Worm (Caenorhabditis elegans): ENCODE measurements around the gene pfd-1.
A peak's percentile ranks its signal among the peaks of the same experiment; 100 is the strongest.

Gene pfd-1

DNA sequence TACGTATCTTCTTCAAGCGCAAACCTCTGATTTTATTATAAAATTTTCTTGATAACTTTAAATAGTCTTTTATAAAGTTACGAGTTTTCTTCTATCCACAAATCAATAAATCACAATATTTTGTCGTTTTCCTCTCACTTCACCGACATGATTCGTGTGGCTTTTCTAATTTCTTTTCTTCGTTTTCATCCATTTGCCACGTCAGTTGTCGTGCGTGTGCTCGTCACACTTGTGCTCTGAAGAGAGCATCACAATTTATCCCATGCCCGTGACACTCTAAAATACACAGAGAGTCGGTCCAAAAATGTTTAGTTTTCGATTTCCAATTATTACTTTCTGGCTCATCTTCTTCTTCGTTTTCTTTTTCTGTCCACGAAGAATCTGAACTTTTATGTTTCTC, 38.0 kb upstream of the pfd-1 start:
- TF ChIP-seq hlh-15 (tag; optimal IDR thresholded peaks at IDR 0.05) (no peak), npax-4 (tag; optimal IDR thresholded peaks at IDR 0.05) (no peak), dve-1 (tag; optimal IDR thresholded peaks at IDR 0.05) (no peak), hlh-8 (tag; optimal IDR thresholded peaks at IDR 0.05) (no peak), tbx-7 (tag; optimal IDR thresholded peaks at IDR 0.05) (no peak), che-1 (tag; optimal IDR thresholded peaks at IDR 0.05) (no peak), unc-86 (tag; optimal IDR thresholded peaks at IDR 0.05) (no peak), ztf-16 (tag; optimal IDR thresholded peaks at IDR 0.05) (no peak), pqm-1 (tag; optimal IDR thresholded peaks at IDR 0.05) (no peak), pha-2 (tag; optimal IDR thresholded peaks at IDR 0.05) (no peak), K02D7.2 (tag; optimal IDR thresholded peaks at IDR 0.05) (no peak), tbx-2 (tag; optimal IDR thresholded peaks at IDR 0.05) (no peak), unc-3 (GFP tag; conservative IDR thresholded peaks at IDR 0.05) (no peak), unc-3 (tag; optimal IDR thresholded peaks at IDR 0.05) (no peak), dmd-4 (tag; optimal IDR thresholded peaks at IDR 0.05; ENCODE audit: borderline replicate concordance) (no peak), ama-1 (optimal IDR thresholded peaks at IDR 0.05) (no peak)

DNA sequence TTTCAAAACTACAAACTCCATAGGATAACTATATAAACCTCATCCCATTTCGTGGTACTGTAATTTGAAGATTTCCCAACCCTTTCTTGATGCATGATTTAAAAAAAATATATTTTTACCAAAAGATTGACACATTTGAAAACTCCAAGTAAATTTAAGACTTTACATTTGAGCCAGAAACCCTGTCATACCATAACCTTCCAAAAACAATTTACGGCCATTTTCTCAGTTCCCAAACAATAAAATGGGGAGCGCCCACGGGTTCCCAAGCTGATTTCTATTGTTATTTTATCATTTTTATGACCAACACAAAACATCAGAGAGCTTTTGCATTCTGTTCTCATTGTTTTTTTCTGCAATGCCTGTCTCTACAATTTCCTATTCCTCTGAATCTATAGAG, 37.3 kb upstream of the pfd-1 start, which contains the start of gene clc-9:
Gene clc-9, plus strand, starts transcription at position 301 of the 400 bp plus-strand sequence.
- TF ChIP-seq fkh-10 (GFP tag; optimal IDR thresholded peaks at IDR 0.05) = no peak
- no peak for TF ChIP-seq ceh-18 (tag; optimal IDR thresholded peaks at IDR 0.05)
- no peak for TF ChIP-seq lin-11 (tag; optimal IDR thresholded peaks at IDR 0.05)
- no peak for TF ChIP-seq ets-4 (tag; optimal IDR thresholded peaks at IDR 0.05)
- TF ChIP-seq ceh-14 (tag; optimal IDR thresholded peaks at IDR 0.05) = no peak
- no peak for TF ChIP-seq ceh-9 (tag; optimal IDR thresholded peaks at IDR 0.05)
- TF ChIP-seq fax-1 (tag; optimal IDR thresholded peaks at IDR 0.05) = no peak
- no peak for TF ChIP-seq zip-5 (tag; optimal IDR thresholded peaks at IDR 0.05)
- no peak for TF ChIP-seq ceh-6 (GFP tag; optimal IDR thresholded peaks at IDR 0.05)
- TF ChIP-seq ceh-45 (GFP tag; IDR thresholded peaks at IDR 0.05) = no peak
- no peak for TF ChIP-seq F13H6.1 (tag; optimal IDR thresholded peaks at IDR 0.05)
- no peak for TF ChIP-seq hlh-13 (GFP tag; optimal IDR thresholded peaks at IDR 0.05)
- TF ChIP-seq pha-4 (tag; optimal IDR thresholded peaks at IDR 0.05) = no peak
- TF ChIP-seq hlh-15 (tag; optimal IDR thresholded peaks at IDR 0.05) = no peak

ce11 chrIV:11118837-11119491, 30.9 kb upstream of the pfd-1 start, which contains the start of the genes imp-2 and enpl-1:
imp-2 (minus strand) TSS chrIV:11118887.
enpl-1 (plus strand) TSS chrIV:11119298.
- peak; percentile 51 for TF ChIP-seq dve-1 (tag; optimal IDR thresholded peaks at IDR 0.05)
- no peak for TF ChIP-seq pha-2 (tag; optimal IDR thresholded peaks at IDR 0.05)
- TF ChIP-seq pqm-1 (tag; optimal IDR thresholded peaks at IDR 0.05) = peak; percentile 61
- peak; percentile 50 for TF ChIP-seq ceh-2 (tag; optimal IDR thresholded peaks at IDR 0.05)
- peak; percentile 46 for TF ChIP-seq ceh-14 (tag; optimal IDR thresholded peaks at IDR 0.05)
- TF ChIP-seq sox-2 (GFP tag; IDR thresholded peaks at IDR 0.05) = no peak
- TF ChIP-seq unc-42 (tag; optimal IDR thresholded peaks at IDR 0.05) = peak; percentile 83
- TF ChIP-seq nfya-1 (tag; optimal IDR thresholded peaks at IDR 0.05) = peak; percentile 100
- TF ChIP-seq tbx-2 (tag; optimal IDR thresholded peaks at IDR 0.05) = peak; percentile 93
- no peak for TF ChIP-seq mec-3 (tag; optimal IDR thresholded peaks at IDR 0.05; ENCODE audit: borderline replicate concordance)
- peak; percentile 42 for TF ChIP-seq hlh-8 (tag; optimal IDR thresholded peaks at IDR 0.05)
- TF ChIP-seq sox-4 (tag; optimal IDR thresholded peaks at IDR 0.05) = peak; percentile 25
- TF ChIP-seq K02D7.2 (tag; optimal IDR thresholded peaks at IDR 0.05) = no peak
- peak; percentile 60 for TF ChIP-seq K09A11.1 (tag; optimal IDR thresholded peaks at IDR 0.05; ENCODE audit: insufficient read depth)
- TF ChIP-seq unc-55 (GFP tag; optimal IDR thresholded peaks at IDR 0.05) = peak; percentile 50
- peak; percentile 20 for TF ChIP-seq ttx-3 (tag; optimal IDR thresholded peaks at IDR 0.05)
- peak; percentile 49 for TF ChIP-seq C08G9.2 (tag; optimal IDR thresholded peaks at IDR 0.05)
- peak; percentile 53 for TF ChIP-seq ceh-19 (GFP tag; optimal IDR thresholded peaks at IDR 0.05)
- TF ChIP-seq hlh-30 (tag; optimal IDR thresholded peaks at IDR 0.05; ENCODE audit: insufficient read depth) = peak; percentile 81
- TF ChIP-seq pros-1 (tag; optimal IDR thresholded peaks at IDR 0.05) = peak; percentile 74
- peak; percentile 11 for TF ChIP-seq ets-4 (tag; optimal IDR thresholded peaks at IDR 0.05)
- no peak for TF ChIP-seq hlh-15 (tag; optimal IDR thresholded peaks at IDR 0.05)
- no peak for TF ChIP-seq lin-11 (tag; optimal IDR thresholded peaks at IDR 0.05)
- TF ChIP-seq Y22D7AL.16 (tag; optimal IDR thresholded peaks at IDR 0.05) = no peak
- TF ChIP-seq odd-2 (tag; optimal IDR thresholded peaks at IDR 0.05) = no peak
- TF ChIP-seq ceh-6 (GFP tag; optimal IDR thresholded peaks at IDR 0.05) = no peak
- TF ChIP-seq ceh-18 (tag; optimal IDR thresholded peaks at IDR 0.05) = peak; percentile 61
- no peak for TF ChIP-seq nhr-11 (tag; optimal IDR thresholded peaks at IDR 0.05)
- TF ChIP-seq dmd-4 (tag; optimal IDR thresholded peaks at IDR 0.05; ENCODE audit: borderline replicate concordance) = no peak
- peak; percentile 28 for TF ChIP-seq madf-2 (tag; optimal IDR thresholded peaks at IDR 0.05)
- TF ChIP-seq ztf-16 (tag; optimal IDR thresholded peaks at IDR 0.05) = peak; percentile 50
- no peak for TF ChIP-seq fax-1 (tag; optimal IDR thresholded peaks at IDR 0.05)
- no peak for TF ChIP-seq gmeb-2 (tag; optimal IDR thresholded peaks at IDR 0.05)

Measured in whole organism, late embryonic.